Fruit fly (Drosophila melanogaster): Measurements from ENCODE around the gene CG6106.

CG6106 gene

DNA sequence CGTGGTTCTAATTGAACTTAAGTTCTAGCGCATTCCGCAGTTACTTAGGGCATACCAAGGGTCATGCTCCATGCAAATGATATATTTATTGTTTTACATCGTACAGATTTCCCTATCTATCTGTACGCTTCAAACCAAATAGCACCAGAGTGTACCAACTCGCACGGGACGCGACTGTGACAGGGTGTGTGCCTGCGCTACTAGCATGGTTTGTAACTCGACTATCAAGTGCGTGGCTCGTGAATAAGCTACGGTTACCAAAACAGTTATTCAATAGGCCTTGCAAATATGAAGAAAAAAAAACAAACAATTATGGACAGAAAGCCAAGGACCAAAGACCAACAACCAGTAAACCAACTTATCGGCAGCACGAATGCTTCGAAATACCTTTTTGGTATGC is 37.3 kb upstream of the CG6106 start:
- no peak for TF ChIP-seq CG17806 (tag; optimal IDR thresholded peaks at IDR 0.05)
- no peak for TF ChIP-seq CG15710 (tag; optimal IDR thresholded peaks at IDR 0.05)
- no peak for TF ChIP-seq Snoo (tag; optimal IDR thresholded peaks at IDR 0.05)
- no peak for TF ChIP-seq Pif1A (GFP tag; optimal IDR thresholded peaks at IDR 0.05)
- TF ChIP-seq CG14655 (GFP tag; optimal IDR thresholded peaks at IDR 0.05), result no peak
- no peak for TF ChIP-seq CG34367 (tag; optimal IDR thresholded peaks at IDR 0.05)
- TF ChIP-seq CG13204 (GFP tag; optimal IDR thresholded peaks at IDR 0.05), result no peak
- no peak for TF ChIP-seq CG8301 (tag; optimal IDR thresholded peaks at IDR 0.05)
- no peak for TF ChIP-seq CG4496 (GFP tag; IDR thresholded peaks at IDR 0.05)
- TF ChIP-seq Ets98B (GFP tag; IDR thresholded peaks at IDR 0.05), result no peak
- TF ChIP-seq CG8159 (tag; optimal IDR thresholded peaks at IDR 0.05), result no peak

DNA sequence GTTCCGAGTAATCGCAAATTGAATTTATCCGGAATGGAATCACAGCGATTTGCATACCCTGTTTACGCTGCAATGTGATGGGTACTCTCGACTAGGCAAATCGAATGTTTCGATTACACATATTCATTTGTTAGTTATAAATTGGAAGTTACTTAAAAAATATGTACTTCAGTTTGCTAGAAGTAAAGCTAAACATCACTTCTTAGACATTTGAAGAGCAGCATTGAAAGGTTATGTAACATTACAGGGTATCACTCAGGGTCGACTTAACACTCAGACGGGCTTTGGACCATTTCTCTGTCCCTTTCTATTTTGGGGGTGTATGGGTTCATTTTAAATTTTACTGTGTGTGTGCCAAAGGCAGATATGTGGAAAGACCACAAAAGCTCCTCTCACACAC is 17.7 kb upstream of the CG6106 start:
- TF ChIP-seq D1 (tag; optimal IDR thresholded peaks at IDR 0.05) (no peak), EcR (GFP tag; optimal IDR thresholded peaks at IDR 0.05) (no peak), CG32121 (GFP tag; IDR thresholded peaks at IDR 0.05) (no peak), CG8159 (tag; optimal IDR thresholded peaks at IDR 0.05) (peak; percentile 19)

DNA sequence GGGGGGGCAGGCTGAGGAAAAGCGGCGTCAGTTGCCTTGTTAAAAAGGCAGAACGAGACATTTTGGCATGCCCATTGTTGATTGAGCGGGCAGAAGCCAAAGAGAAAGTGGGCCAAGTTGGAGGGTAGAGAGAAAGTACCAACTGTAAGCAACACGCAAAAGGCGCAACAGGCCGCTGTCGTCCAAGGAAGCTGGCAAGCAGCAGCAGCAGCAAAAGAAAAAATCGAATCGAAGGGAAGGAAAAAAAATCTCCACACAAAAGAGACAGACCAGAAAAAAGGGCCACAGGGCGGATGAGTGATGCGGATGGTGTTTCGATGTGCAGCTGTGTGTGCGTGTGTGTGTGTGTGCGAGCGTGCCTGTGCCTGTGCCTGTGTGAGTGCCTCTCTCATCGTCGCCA is 11.0 kb upstream of the CG6106 start:
- no peak for TF ChIP-seq CG15710 (tag; optimal IDR thresholded peaks at IDR 0.05)
- TF ChIP-seq Pif1B (GFP tag; optimal IDR thresholded peaks at IDR 0.05), result no peak
- no peak for TF ChIP-seq CG34367 (tag; optimal IDR thresholded peaks at IDR 0.05)
- no peak for TF ChIP-seq D1 (tag; optimal IDR thresholded peaks at IDR 0.05)
- no peak for TF ChIP-seq CG12605 (GFP tag; IDR thresholded peaks at IDR 0.05)
- no peak for TF ChIP-seq CG17806 (tag; optimal IDR thresholded peaks at IDR 0.05)
- no peak for TF ChIP-seq CG8159 (tag; optimal IDR thresholded peaks at IDR 0.05)
- TF ChIP-seq Pif1A (GFP tag; optimal IDR thresholded peaks at IDR 0.05), result no peak
- no peak for TF ChIP-seq Ets98B (GFP tag; IDR thresholded peaks at IDR 0.05)
- TF ChIP-seq rn (GFP tag; IDR thresholded peaks at IDR 0.05), result no peak
- TF ChIP-seq CG14655 (GFP tag; optimal IDR thresholded peaks at IDR 0.05), result no peak
- no peak for TF ChIP-seq CG32121 (GFP tag; IDR thresholded peaks at IDR 0.05)
- TF ChIP-seq CG9948 (tag; optimal IDR thresholded peaks at IDR 0.05), result no peak
- no peak for TF ChIP-seq EcR (GFP tag; optimal IDR thresholded peaks at IDR 0.05)
- no peak for TF ChIP-seq gl (tag; optimal IDR thresholded peaks at IDR 0.05)
- TF ChIP-seq CG13204 (GFP tag; optimal IDR thresholded peaks at IDR 0.05), result no peak
- TF ChIP-seq Snoo (tag; optimal IDR thresholded peaks at IDR 0.05), result no peak
- TF ChIP-seq CG10348 (GFP tag; IDR thresholded peaks at IDR 0.05), result no peak
- no peak for TF ChIP-seq fd96Ca (GFP tag; IDR thresholded peaks at IDR 0.05)

DNA sequence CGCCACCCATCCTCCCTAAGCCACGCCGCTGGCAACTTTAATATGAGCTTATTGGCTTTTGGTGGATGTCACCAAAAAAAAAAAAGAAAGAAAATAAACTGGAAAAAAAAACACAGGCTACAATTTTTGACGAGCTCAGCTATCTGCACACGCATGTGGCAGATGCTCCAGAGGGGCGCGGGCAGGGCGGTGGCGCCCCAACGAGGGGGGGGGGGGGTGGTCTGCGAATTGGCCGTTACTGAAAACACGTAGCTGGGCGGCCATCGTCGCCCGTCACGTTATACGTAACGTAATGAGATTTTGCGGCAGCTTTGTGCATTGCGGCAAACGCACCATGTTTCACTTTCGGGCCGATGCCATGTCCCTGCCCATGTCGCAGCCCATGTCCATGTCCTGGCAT is 8.1 kb upstream of the CG6106 start:
- TF ChIP-seq Ets98B (GFP tag; IDR thresholded peaks at IDR 0.05), result no peak
- no peak for TF ChIP-seq CG8159 (tag; optimal IDR thresholded peaks at IDR 0.05)

DNA sequence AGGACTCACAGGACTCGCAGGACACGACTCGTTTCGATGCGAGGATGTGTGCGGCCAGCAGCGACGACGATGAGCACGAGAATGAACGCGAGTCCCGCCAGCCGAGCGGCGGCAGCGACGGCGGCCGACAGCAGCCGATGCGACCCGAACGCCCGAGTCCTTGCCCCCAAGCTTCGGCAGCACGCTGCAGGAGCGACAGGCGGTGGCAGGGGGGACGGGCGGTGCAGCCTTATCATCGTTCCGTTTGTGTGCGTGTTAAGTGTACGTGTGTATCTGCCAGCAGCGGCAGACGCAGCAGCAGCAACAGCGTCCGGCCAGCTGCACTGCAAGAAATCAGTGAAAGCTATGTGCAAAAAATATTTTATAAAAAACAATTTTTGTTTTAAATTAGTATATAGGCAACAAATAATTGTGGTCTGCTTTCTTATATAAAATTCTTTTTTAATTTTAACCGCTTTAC is 2.5 kb upstream of the CG6106 start, which contains the start of gene kairos:
TSS of gene kairos (minus strand) at position 51 of the 460 bp plus-strand sequence.
- TF ChIP-seq CG4496 (GFP tag; IDR thresholded peaks at IDR 0.05), result peak; percentile 25; the same call in 1 of the 3 replicates
- no peak for TF ChIP-seq Snoo (tag; optimal IDR thresholded peaks at IDR 0.05)
- peak; percentile 75 for TF ChIP-seq CG13204 (GFP tag; optimal IDR thresholded peaks at IDR 0.05)

DNA sequence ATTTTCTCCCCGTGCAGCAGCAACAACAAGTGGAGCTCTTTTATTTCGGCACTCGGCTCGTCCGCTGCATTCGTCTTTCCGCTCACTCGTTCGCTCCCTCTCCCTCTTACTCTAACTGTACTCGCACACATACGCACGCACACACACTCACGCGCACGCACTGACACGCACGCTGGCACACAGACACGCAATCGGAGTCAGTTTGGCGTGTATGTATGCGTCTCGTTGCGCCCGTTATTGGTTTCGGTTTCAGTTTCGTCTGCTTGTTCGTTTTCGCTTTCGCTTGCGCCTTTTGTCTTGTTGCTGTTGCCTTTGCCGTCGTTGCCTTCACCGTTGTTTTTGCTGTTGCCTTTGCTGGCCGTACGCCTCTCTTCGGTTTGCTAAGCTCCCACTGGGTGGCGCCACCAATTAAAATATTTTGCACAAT is 912 bp upstream of the CG6106 start:
- TF ChIP-seq CG13204 (GFP tag; optimal IDR thresholded peaks at IDR 0.05) (peak; percentile 73), rn (GFP tag; IDR thresholded peaks at IDR 0.05) (no peak), fd96Ca (GFP tag; IDR thresholded peaks at IDR 0.05) (0 out of 3 replicates have a peak, but pooled peaks have one; percentile 18), CG14655 (GFP tag; optimal IDR thresholded peaks at IDR 0.05) (peak; percentile 27), CG32121 (GFP tag; IDR thresholded peaks at IDR 0.05) (no peak), Snoo (tag; optimal IDR thresholded peaks at IDR 0.05) (peak; percentile 43), CG4496 (GFP tag; IDR thresholded peaks at IDR 0.05) (peak; percentile 52; the same call in 1 of the 3 replicates), CG8159 (tag; optimal IDR thresholded peaks at IDR 0.05) (no peak)

DNA sequence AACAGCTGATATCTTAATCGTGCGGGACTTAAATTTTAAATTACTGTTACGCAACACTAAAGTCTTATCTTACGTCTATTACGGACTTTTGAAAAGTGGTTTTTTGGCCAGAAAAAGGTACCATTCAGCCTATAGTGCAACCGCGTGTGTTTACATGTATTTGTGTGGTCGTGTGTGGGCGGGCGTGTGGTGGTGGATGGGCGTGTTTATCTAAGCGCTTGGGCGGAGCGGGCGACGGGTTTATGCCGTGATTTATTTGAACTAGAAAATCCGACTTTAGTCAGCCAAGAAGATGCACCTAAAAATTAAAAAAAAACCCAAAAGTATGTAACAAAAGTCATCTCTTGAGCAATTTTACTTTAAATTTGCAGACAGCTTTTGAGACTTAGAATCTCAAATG is 4.7 kb downstream of the CG6106 start:
- TF ChIP-seq Ets98B (GFP tag; IDR thresholded peaks at IDR 0.05) (no peak), CG4496 (GFP tag; IDR thresholded peaks at IDR 0.05) (no peak), CG9948 (tag; optimal IDR thresholded peaks at IDR 0.05) (no peak), CG8301 (tag; optimal IDR thresholded peaks at IDR 0.05) (no peak), rn (GFP tag; IDR thresholded peaks at IDR 0.05) (no peak), CG17806 (tag; optimal IDR thresholded peaks at IDR 0.05) (no peak), EcR (GFP tag; optimal IDR thresholded peaks at IDR 0.05) (no peak), Pif1A (GFP tag; optimal IDR thresholded peaks at IDR 0.05) (no peak), CG8159 (tag; optimal IDR thresholded peaks at IDR 0.05) (no peak), CG10348 (GFP tag; IDR thresholded peaks at IDR 0.05) (no peak), Snoo (tag; optimal IDR thresholded peaks at IDR 0.05) (no peak), CG14655 (GFP tag; optimal IDR thresholded peaks at IDR 0.05) (no peak), gl (tag; optimal IDR thresholded peaks at IDR 0.05) (no peak), Pif1B (GFP tag; optimal IDR thresholded peaks at IDR 0.05) (no peak), fd96Ca (GFP tag; IDR thresholded peaks at IDR 0.05) (no peak), CG32121 (GFP tag; IDR thresholded peaks at IDR 0.05) (no peak), CG13204 (GFP tag; optimal IDR thresholded peaks at IDR 0.05) (no peak)

Data from whole organism, pupa.